Worm (Caenorhabditis elegans) whole organism, L4 larva: ENCODE measurements around the gene F35F11.2.

Source experiments
- D1046.2 ChIP-seq: fragments of 200-800 bp; sonication (Bioruptor generic); IDR thresholded peaks from 2 replicates; pipeline ENCODE4 v1.3.6; 2022; ENCODE audit warnings: missing genetic modification characterization, missing compliant biosample characterization
- F10B5.3 ChIP-seq: sonication (generic microtip); optimal IDR thresholded peaks from 2 replicates; lab custom pipeline; 2016; ENCODE audit warnings: mild to moderate bottlenecking, missing genetic modification characterization, missing compliant biosample characterization
- F26F4.8 ChIP-seq: fragments of 200-800 bp; sonication (Bioruptor generic); conservative IDR thresholded peaks from 2 replicates; pipeline ENCODE4 v1.3.6; 2022; ENCODE audit warnings: missing genetic modification characterization, missing compliant biosample characterization
- F49E8.2 ChIP-seq: sonication (generic microtip); optimal IDR thresholded peaks from 2 replicates; lab custom pipeline; 2016; ENCODE audit warnings: missing compliant biosample characterization, mild to moderate bottlenecking, missing genetic modification characterization, borderline replicate concordance
- T20F7.1 ChIP-seq: fragments of 200-800 bp; sonication (Bioruptor generic); optimal IDR thresholded peaks from 2 replicates; lab custom pipeline; 2018; ENCODE audit warnings: mild to moderate bottlenecking, missing genetic modification characterization, missing compliant biosample characterization
- Y48G9A.11 ChIP-seq: fragments of 200-800 bp; sonication (Bioruptor generic); IDR thresholded peaks from 2 replicates; pipeline ENCODE4 v1.3.6; 2022; ENCODE audit warnings: missing genetic modification reagents, missing genetic modification characterization, missing compliant biosample characterization
- Y5F2A.4 ChIP-seq: fragments of 200-800 bp; sonication (Bioruptor generic); optimal IDR thresholded peaks from 2 replicates; lab custom pipeline; 2018; ENCODE audit warnings: mild to moderate bottlenecking, missing genetic modification characterization, missing compliant biosample characterization
- Y75B8A.6 ChIP-seq: fragments of 200-800 bp; sonication (Bioruptor generic); IDR thresholded peaks from 2 replicates; pipeline ENCODE4 v1.3.6; 2022; ENCODE audit warnings: missing genetic modification reagents, missing genetic modification characterization, missing compliant biosample characterization
- ZK546.5 ChIP-seq, 2 experiments: sonication (generic microtip); optimal IDR thresholded peaks; 2 replicates each; lab custom pipeline; 2017; ENCODE audit warnings: missing biosample characterization in 2 of 2, missing genetic modification characterization in 2 of 2
- ama-1 ChIP-seq: fragments of 150-350 bp; optimal IDR thresholded peaks from 2 replicates; lab custom pipeline; 2014; ENCODE audit warnings: inconsistent platforms, mixed read lengths
- ceh-28 ChIP-seq: fragments of 150-350 bp; optimal IDR thresholded peaks from 2 replicates; lab custom pipeline; 2014; ENCODE audit warnings: missing biosample characterization, missing genetic modification reagents, missing genetic modification characterization
- ceh-32 ChIP-seq: sonication (generic microtip); optimal IDR thresholded peaks from 2 replicates; lab custom pipeline; 2016; ENCODE audit warnings: mild to moderate bottlenecking, missing genetic modification characterization, missing compliant biosample characterization; ENCODE audit not compliant: poor library complexity
- ceh-44 ChIP-seq: fragments of 200-800 bp; sonication (Bioruptor generic); IDR thresholded peaks from 2 replicates; pipeline ENCODE4 v1.3.6; 2022; ENCODE audit warnings: missing genetic modification reagents, missing genetic modification characterization, missing compliant biosample characterization
- ceh-82 ChIP-seq: sonication (generic microtip); optimal IDR thresholded peaks from 2 replicates; lab custom pipeline; 2017; ENCODE audit warnings: missing biosample characterization, missing genetic modification characterization
- daf-16 ChIP-seq, 3 experiments: sonication (generic microtip); optimal IDR thresholded peaks; 2 replicates each; lab custom pipeline; 2016 to 2017; ENCODE audit warnings: missing genetic modification characterization in 3 of 3, missing genetic modification reagents in 3 of 3, mild to moderate bottlenecking in 2 of 3, missing compliant biosample characterization in 2 of 3, missing biosample characterization in 1 of 3, moderate library complexity in 1 of 3
- dmd-8 ChIP-seq: fragments of 200-800 bp; sonication (Bioruptor generic); IDR thresholded peaks from 2 replicates; pipeline ENCODE4 v1.3.6; 2022; ENCODE audit warnings: missing genetic modification characterization, missing compliant biosample characterization
- duxl-1 ChIP-seq: sonication (generic microtip); optimal IDR thresholded peaks from 2 replicates; lab custom pipeline; 2016; ENCODE audit warnings: mild to moderate bottlenecking, missing genetic modification characterization, moderate library complexity, missing compliant biosample characterization; ENCODE audit not compliant: poor library complexity
- dve-1 ChIP-seq: sonication (generic microtip); optimal IDR thresholded peaks from 2 replicates; lab custom pipeline; 2017; ENCODE audit warnings: antibody characterized with exemption, mild to moderate bottlenecking, missing genetic modification characterization, missing compliant biosample characterization; ENCODE audit not compliant: insufficient read depth
- egl-27 ChIP-seq: sonication (generic microtip); optimal IDR thresholded peaks from 3 replicates; lab custom pipeline; 2017; ENCODE audit warnings: missing biosample characterization, missing genetic modification reagents, missing genetic modification characterization
- fos-1 ChIP-seq: fragments of 150-350 bp; optimal IDR thresholded peaks from 2 replicates; lab custom pipeline; 2014; ENCODE audit warnings: missing biosample characterization, missing genetic modification characterization
- gei-8 ChIP-seq: fragments of 200-800 bp; sonication (Bioruptor generic); optimal IDR thresholded peaks from 2 replicates; lab custom pipeline; 2018; ENCODE audit warnings: mild to moderate bottlenecking, missing genetic modification characterization, missing compliant biosample characterization
- hlh-11 ChIP-seq: fragments of 200-800 bp; sonication (Bioruptor generic); optimal IDR thresholded peaks from 2 replicates; lab custom pipeline; 2018; ENCODE audit warnings: mild to moderate bottlenecking, missing genetic modification characterization, missing compliant biosample characterization
- hlh-30 ChIP-seq: sonication (generic microtip); optimal IDR thresholded peaks from 2 replicates; lab custom pipeline; 2017; ENCODE audit warnings: antibody characterized with exemption, mild to moderate bottlenecking, missing genetic modification characterization, missing compliant biosample characterization; ENCODE audit not compliant: insufficient read depth
- hmg-1.1 ChIP-seq: fragments of 200-800 bp; sonication (Bioruptor generic); IDR thresholded peaks from 2 replicates; pipeline ENCODE4 v1.3.6; 2022; ENCODE audit warnings: missing genetic modification reagents, missing genetic modification characterization, missing compliant biosample characterization
- lim-7 ChIP-seq: fragments of 200-800 bp; sonication (Bioruptor generic); IDR thresholded peaks from 2 replicates; pipeline ENCODE4 v1.3.6; 2022; ENCODE audit warnings: missing genetic modification characterization, missing compliant biosample characterization
- lin-1 ChIP-seq: fragments of 200-800 bp; sonication (Bioruptor generic); IDR thresholded peaks from 2 replicates; pipeline ENCODE4 v1.3.6; 2022; ENCODE audit warnings: missing genetic modification reagents, missing genetic modification characterization, missing compliant biosample characterization
- lin-13 ChIP-seq: fragments of 150-350 bp; optimal IDR thresholded peaks from 2 replicates; lab custom pipeline; 2014; ENCODE audit warnings: missing biosample characterization, missing genetic modification reagents, missing genetic modification characterization
- lin-15B ChIP-seq: fragments of 150-350 bp; sonication (generic microtip); optimal IDR thresholded peaks from 3 replicates; lab custom pipeline; 2014; ENCODE audit warnings: missing biosample characterization, missing genetic modification characterization
- lin-38 ChIP-seq: fragments of 200-800 bp; sonication (Bioruptor generic); IDR thresholded peaks from 2 replicates; pipeline ENCODE4 v1.3.6; 2022; ENCODE audit warnings: missing genetic modification reagents, missing genetic modification characterization, missing compliant biosample characterization
- lir-3 ChIP-seq: sonication (generic microtip); optimal IDR thresholded peaks from 2 replicates; lab custom pipeline; 2016; ENCODE audit warnings: mild to moderate bottlenecking, missing genetic modification characterization, missing compliant biosample characterization
- mdl-1 ChIP-seq, 2 experiments: fragments of 150-350 bp in 1 of 2; sonication (generic microtip) in 1 of 2; optimal IDR thresholded peaks; 2 replicates each; lab custom pipeline; 2014 to 2017; ENCODE audit warnings: missing biosample characterization in 2 of 2, missing genetic modification characterization in 2 of 2
- mep-1 ChIP-seq: fragments of 150-350 bp; sonication (generic microtip); optimal IDR thresholded peaks from 3 replicates; lab custom pipeline; 2014; ENCODE audit warnings: missing biosample characterization, missing genetic modification characterization
- mxl-3 ChIP-seq: fragments of 200-800 bp; sonication (Bioruptor generic); optimal IDR thresholded peaks from 2 replicates; lab custom pipeline; 2018; ENCODE audit warnings: mild to moderate bottlenecking, missing genetic modification characterization, missing compliant biosample characterization
- nhr-41 ChIP-seq: fragments of 200-800 bp; sonication (Bioruptor generic); IDR thresholded peaks from 2 replicates; pipeline ENCODE4 v1.3.6; 2022; ENCODE audit warnings: missing genetic modification reagents, missing genetic modification characterization, missing compliant biosample characterization
- nhr-48 ChIP-seq: sonication (generic microtip); optimal IDR thresholded peaks from 2 replicates; lab custom pipeline; 2016; ENCODE audit warnings: mild to moderate bottlenecking, missing genetic modification characterization, missing compliant biosample characterization
- nhr-6 ChIP-seq: fragments of 150-350 bp; optimal IDR thresholded peaks from 2 replicates; lab custom pipeline; 2014; ENCODE audit warnings: missing biosample characterization, missing genetic modification characterization
- pha-4 ChIP-seq, 2 experiments: fragments of 150-350 bp in 1 of 2; fragments of 200-800 bp in 1 of 2; sonication (Bioruptor generic) in 1 of 2; IDR thresholded peaks in 1 of 2; optimal IDR thresholded peaks in 1 of 2; 2 replicates each; pipeline versions ENCODE4 v1.3.6 to Lab custom; 2014 to 2022; ENCODE audit warnings: missing genetic modification characterization in 2 of 2, missing genetic modification reagents in 2 of 2, missing biosample characterization in 1 of 2, missing compliant biosample characterization in 1 of 2
- pqm-1 ChIP-seq: sonication (generic microtip); optimal IDR thresholded peaks from 2 replicates; lab custom pipeline; 2017; ENCODE audit warnings: missing biosample characterization, missing genetic modification characterization
- rbr-2 ChIP-seq: sonication (generic microtip); optimal IDR thresholded peaks from 2 replicates; lab custom pipeline; 2016; ENCODE audit warnings: missing genotype, missing genetic modification characterization, missing compliant biosample characterization
- saeg-2 ChIP-seq: fragments of 200-800 bp; sonication (Bioruptor generic); IDR thresholded peaks from 2 replicates; pipeline ENCODE4 v1.3.6; 2022; ENCODE audit warnings: missing genetic modification reagents, missing genetic modification characterization, missing compliant biosample characterization
- sdz-12 ChIP-seq: fragments of 200-800 bp; sonication (Bioruptor generic); optimal IDR thresholded peaks from 2 replicates; lab custom pipeline; 2018; ENCODE audit warnings: mild to moderate bottlenecking, missing genetic modification characterization, missing compliant biosample characterization
- set-16 ChIP-seq: fragments of 200-800 bp; sonication (Bioruptor generic); IDR thresholded peaks from 2 replicates; pipeline ENCODE4 v1.3.6; 2022; ENCODE audit warnings: missing genetic modification reagents, missing genetic modification characterization, missing compliant biosample characterization
- snpc-4 ChIP-seq: fragments of 150-350 bp; optimal IDR thresholded peaks from 2 replicates; lab custom pipeline; 2014; ENCODE audit warnings: missing biosample characterization, missing genetic modification characterization
- zfp-3 ChIP-seq: fragments of 200-800 bp; sonication (Bioruptor generic); conservative IDR thresholded peaks from 2 replicates; pipeline ENCODE4 v1.3.6; 2022; ENCODE audit warnings: missing genetic modification reagents, missing genetic modification characterization, missing compliant biosample characterization
- zip-11 ChIP-seq: fragments of 200-800 bp; sonication (Bioruptor generic); IDR thresholded peaks from 2 replicates; pipeline ENCODE4 v1.3.6; 2022; ENCODE audit warnings: missing genetic modification characterization, missing compliant biosample characterization
- zip-2 ChIP-seq: fragments of 150-350 bp; optimal IDR thresholded peaks from 2 replicates; lab custom pipeline; 2014; ENCODE audit warnings: missing biosample characterization, missing genetic modification characterization

F35F11.2 gene

DNA sequence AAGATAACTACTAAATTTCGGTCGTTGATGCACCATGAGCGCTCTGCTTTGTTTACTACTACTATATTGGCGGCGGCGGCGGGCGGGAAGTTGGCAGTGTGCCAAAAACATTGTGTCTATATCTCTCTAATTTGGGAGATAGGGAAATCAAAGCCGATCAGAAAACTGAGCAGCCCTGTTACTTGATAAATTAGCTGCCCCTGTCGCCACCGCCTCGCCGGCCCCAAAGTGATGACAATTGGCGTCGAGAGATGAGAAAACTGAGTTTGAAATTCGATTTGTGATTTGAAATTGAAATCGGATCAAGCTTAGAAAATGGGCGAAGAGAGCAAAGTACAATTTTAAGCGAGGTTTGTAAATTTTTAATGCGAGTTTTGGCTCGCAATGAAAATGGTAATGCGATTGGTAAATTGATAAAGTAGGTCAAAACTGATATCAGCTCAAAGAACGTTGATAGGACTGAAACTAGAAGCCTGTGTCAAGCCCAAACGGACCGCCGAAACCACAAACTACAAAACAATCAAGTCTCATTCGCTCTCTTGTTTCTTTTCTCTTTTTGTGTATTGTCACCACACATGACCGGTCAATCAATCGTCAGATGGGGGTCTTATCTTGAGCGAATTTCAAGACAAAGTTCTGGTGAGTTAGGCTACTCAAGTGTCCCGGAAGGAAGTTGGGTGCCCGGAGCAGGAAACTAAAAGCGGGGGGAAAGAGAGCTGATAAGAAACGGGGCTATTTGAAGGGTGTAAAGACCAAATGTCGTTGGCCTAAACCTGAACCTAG, 12.8 kb upstream of the F35F11.2 start (continued):
- peak; percentile 45 for TF ChIP-seq dve-1 (tag; lab: Kevin White, UChicago)
- TF ChIP-seq lin-38, result no peak
- TF ChIP-seq lin-15B (tag; lab: Kevin White, UChicago), result no peak
- TF ChIP-seq nhr-48, result no peak
- no peak for TF ChIP-seq saeg-2 (GFP tag; lab: Robert Waterston, UW)
- TF ChIP-seq dmd-8 (GFP tag; lab: Robert Waterston, UW), result no peak
- no peak for TF ChIP-seq set-16 (GFP tag; lab: Robert Waterston, UW)
- no peak for TF ChIP-seq ZK546.5 (tag; optimal IDR thresholded peaks at IDR 0.05; lab: Kevin White, UChicago)
- no peak for TF ChIP-seq pha-4 (GFP tag; IDR thresholded peaks at IDR 0.05; lab: Robert Waterston, UW)
- TF ChIP-seq pha-4 (tag; optimal IDR thresholded peaks at IDR 0.05; lab: Kevin White, UChicago), result no peak
- TF ChIP-seq mdl-1 (tag; optimal IDR thresholded peaks at IDR 0.05; lab: Kevin White, UChicago), result no peak

DNA sequence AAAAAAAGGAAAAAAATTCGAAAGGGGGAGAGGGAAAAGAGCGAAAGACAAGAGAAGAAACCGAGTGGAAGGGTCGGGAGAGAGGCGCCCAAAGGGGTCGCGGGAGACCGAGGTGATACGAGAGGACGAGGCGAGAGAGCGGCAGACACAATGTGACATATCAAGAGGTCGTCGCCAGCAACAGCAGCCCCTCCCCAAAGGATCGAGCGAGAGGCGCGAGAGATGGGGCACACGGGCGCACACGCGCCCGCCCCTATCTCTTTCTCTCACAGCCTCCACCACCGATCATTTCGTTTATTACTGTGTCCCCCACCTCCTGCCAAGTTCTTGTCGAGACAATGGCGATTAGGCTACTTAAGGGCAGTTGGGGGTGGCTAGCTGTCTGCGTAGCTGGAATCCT, 11.9 kb upstream of the F35F11.2 start:
- TF ChIP-seq zip-11 (GFP tag; lab: Robert Waterston, UW), result no peak
- TF ChIP-seq zip-2, result no peak
- TF ChIP-seq ama-1 (lab: Kevin White, UChicago), result no peak
- no peak for TF ChIP-seq Y48G9A.11
- no peak for TF ChIP-seq F49E8.2 (tag; lab: Kevin White, UChicago)
- TF ChIP-seq mxl-3 (GFP tag; lab: Kevin White, UChicago), result peak; percentile 94
- peak; percentile 6 for TF ChIP-seq duxl-1 (tag; lab: Kevin White, UChicago)
- no peak for TF ChIP-seq ceh-82
- TF ChIP-seq F26F4.8 (GFP tag; lab: Robert Waterston, UW), result no peak
- no peak for TF ChIP-seq D1046.2 (GFP tag; lab: Robert Waterston, UW)
- TF ChIP-seq gei-8, result peak; percentile 54
- TF ChIP-seq lin-13 (GFP tag; lab: Kevin White, UChicago), result no peak
- TF ChIP-seq ceh-32, result no peak
- no peak for TF ChIP-seq ceh-44 (GFP tag; lab: Robert Waterston, UW)
- TF ChIP-seq pqm-1 (tag; lab: Kevin White, UChicago), result peak; percentile 8
- TF ChIP-seq daf-16 (GFP tag; optimal IDR thresholded peaks at IDR 0.05; lab: Kevin White, UChicago), result no peak
- peak; percentile 60 for TF ChIP-seq daf-16 (tag; optimal IDR thresholded peaks at IDR 0.05; lab: Kevin White, UChicago)
- peak; percentile 62; the same call in 1 of the 2 replicates for TF ChIP-seq dmd-8 (GFP tag; lab: Robert Waterston, UW)
- peak; percentile 95 for TF ChIP-seq hlh-11 (tag; lab: Kevin White, UChicago)
- TF ChIP-seq zfp-3, result 0 out of 2 replicates have a peak, but pooled peaks have one; percentile 33
- TF ChIP-seq snpc-4 (tag; lab: Kevin White, UChicago), result no peak
- TF ChIP-seq rbr-2, result peak; percentile 63
- peak; percentile 85 for TF ChIP-seq mep-1 (tag; lab: Kevin White, UChicago)
- TF ChIP-seq hmg-1.1 (GFP tag; lab: Robert Waterston, UW), result peak; percentile 88
- TF ChIP-seq nhr-6 (tag; lab: Kevin White, UChicago), result no peak
- TF ChIP-seq T20F7.1 (GFP tag; lab: Kevin White, UChicago), result no peak
- TF ChIP-seq lir-3 (tag; lab: Kevin White, UChicago), result no peak
- 0 out of 2 replicates have a peak, but pooled peaks have one; percentile 54 for TF ChIP-seq saeg-2 (GFP tag; lab: Robert Waterston, UW)
- TF ChIP-seq ceh-28 (tag; lab: Kevin White, UChicago), result peak; percentile 19
- peak; percentile 64; the same call in 1 of the 2 replicates for TF ChIP-seq lin-1 (GFP tag; lab: Robert Waterston, UW)
- TF ChIP-seq Y5F2A.4 (GFP tag; lab: Kevin White, UChicago), result peak; percentile 13
- TF ChIP-seq Y75B8A.6 (GFP tag; lab: Robert Waterston, UW), result no peak
- TF ChIP-seq nhr-41 (GFP tag; lab: Robert Waterston, UW), result peak; percentile 98
- no peak for TF ChIP-seq egl-27 (tag; lab: Kevin White, UChicago)
- no peak for TF ChIP-seq fos-1
- TF ChIP-seq mdl-1 (tag; optimal IDR thresholded peaks at IDR 0.05; lab: Kevin White, UChicago), result peak; percentile 83 to 90
- TF ChIP-seq sdz-12, result no peak
- no peak for TF ChIP-seq F10B5.3 (tag; lab: Kevin White, UChicago)
- peak; percentile 56 for TF ChIP-seq dve-1 (tag; lab: Kevin White, UChicago)
- TF ChIP-seq hlh-30, result no peak
- TF ChIP-seq lim-7 (GFP tag; lab: Robert Waterston, UW), result 0 out of 2 replicates have a peak, but pooled peaks have one; percentile 29
